Worm (Caenorhabditis elegans): ENCODE measurements around the gene C42D4.18.

The C42D4.18 gene

ce11 chrIV:7191745-7192144 lies 25.2 kb downstream of the C42D4.18 start, which contains the start of gene R13A1.5:
Gene R13A1.5, minus strand, starts transcription at chrIV:7191845.
- TF ChIP-seq akir-1 (GFP tag; optimal IDR thresholded peaks at IDR 0.05) (no peak), lin-26 (GFP tag; IDR thresholded peaks at IDR 0.05) (no peak), hsf-1 (GFP tag; IDR thresholded peaks at IDR 0.05) (no peak), Y79H2A.3 (GFP tag; conservative IDR thresholded peaks at IDR 0.05) (no peak), snpc-1.3 (tag; optimal IDR thresholded peaks at IDR 0.05; ENCODE audit: insufficient read depth) (no peak), nhr-179 (tag; optimal IDR thresholded peaks at IDR 0.05) (no peak), ztf-28 (GFP tag; IDR thresholded peaks at IDR 0.05) (no peak), T07F8.4 (tag; optimal IDR thresholded peaks at IDR 0.05) (no peak), mes-4 (tag; optimal IDR thresholded peaks at IDR 0.05) (no peak), C17E4.6 (GFP tag; IDR thresholded peaks at IDR 0.05) (no peak), atf-7 (tag; optimal IDR thresholded peaks at IDR 0.05) (no peak), gei-17 (GFP tag; optimal IDR thresholded peaks at IDR 0.05) (no peak), let-607 (tag; optimal IDR thresholded peaks at IDR 0.05) (no peak), F52B5.7 (tag; optimal IDR thresholded peaks at IDR 0.05) (no peak)

DNA sequence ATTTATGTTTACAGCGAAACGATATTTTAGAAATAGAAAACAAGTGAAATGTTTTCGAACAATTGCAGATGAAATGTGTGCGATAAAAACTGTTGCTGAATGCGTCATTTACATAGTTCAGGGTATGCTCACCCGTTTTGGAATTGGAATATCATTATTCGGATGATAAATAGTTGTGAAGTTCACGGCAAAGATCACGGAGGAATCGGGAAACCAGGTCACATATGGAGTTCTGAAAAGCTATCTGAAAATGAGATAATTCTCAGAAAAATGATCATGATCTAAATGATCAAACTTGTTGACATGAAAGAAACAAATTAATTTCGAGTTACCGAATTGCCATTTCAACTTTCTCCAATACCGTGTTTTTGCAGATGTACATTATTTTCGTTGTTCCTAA lies 29.2 kb downstream of the C42D4.18 start, which contains the start of gene best-16:
Gene best-16, minus strand, starts transcription at position 101 of the 400 bp plus-strand sequence.
- TF ChIP-seq B0336.3 (GFP tag; IDR thresholded peaks at IDR 0.05) (no peak), madf-6 (GFP tag; IDR thresholded peaks at IDR 0.05) (no peak), Y56A3A.18 (GFP tag; IDR thresholded peaks at IDR 0.05) (no peak), ets-4 (GFP tag; optimal IDR thresholded peaks at IDR 0.05) (no peak), efl-1 (GFP tag; optimal IDR thresholded peaks at IDR 0.05) (no peak), ztf-26 (tag; optimal IDR thresholded peaks at IDR 0.05) (no peak), snpc-4 (GFP tag; optimal IDR thresholded peaks at IDR 0.05) (no peak), snpc-4 (tag; optimal IDR thresholded peaks at IDR 0.05) (no peak), hmg-20 (GFP tag; IDR thresholded peaks at IDR 0.05) (no peak), dpl-1 (GFP tag; optimal IDR thresholded peaks at IDR 0.05) (no peak), ceh-58 (GFP tag; IDR thresholded peaks at IDR 0.05) (no peak), hlh-26 (GFP tag; conservative IDR thresholded peaks at IDR 0.05) (no peak), lin-26 (GFP tag; IDR thresholded peaks at IDR 0.05) (no peak), tbx-9 (tag; optimal IDR thresholded peaks at IDR 0.05; ENCODE audit: borderline replicate concordance) (no peak), ztf-28 (GFP tag; IDR thresholded peaks at IDR 0.05) (no peak), chd-7 (tag; optimal IDR thresholded peaks at IDR 0.05) (no peak), F57A8.1 (GFP tag; optimal IDR thresholded peaks at IDR 0.05) (no peak), ztf-6 (GFP tag; IDR thresholded peaks at IDR 0.05) (no peak), zim-3 (tag; optimal IDR thresholded peaks at IDR 0.05) (no peak), mel-28 (tag; optimal IDR thresholded peaks at IDR 0.05; ENCODE audit: borderline replicate concordance) (no peak), T07F8.4 (tag; optimal IDR thresholded peaks at IDR 0.05) (no peak)

DNA sequence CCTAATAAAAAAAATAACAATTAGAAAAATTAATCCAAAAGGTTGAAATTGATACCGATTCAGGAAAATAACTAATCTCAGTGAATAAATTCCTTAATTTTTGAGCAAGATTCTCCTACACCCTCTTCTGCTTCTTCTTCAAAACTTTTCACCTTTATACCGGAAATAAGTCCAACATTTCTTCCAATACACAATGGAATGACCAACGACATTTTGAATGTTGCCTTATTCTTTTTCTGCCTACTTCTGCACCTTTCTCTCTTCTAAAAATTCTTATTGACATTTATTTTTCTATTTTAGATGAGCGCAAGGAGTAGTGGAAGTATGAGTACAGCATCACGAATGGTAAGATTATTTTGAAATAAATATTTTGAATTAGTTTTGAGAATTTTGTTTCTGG lies 30.3 kb downstream of the C42D4.18 start, which contains the start of gene unc-8:
Gene unc-8, plus strand, starts transcription at position 301 of the 400 bp plus-strand sequence.
- TF ChIP-seq ets-4 (GFP tag; optimal IDR thresholded peaks at IDR 0.05) (no peak), B0261.1 (tag; optimal IDR thresholded peaks at IDR 0.05) (no peak), egl-44 (GFP tag; IDR thresholded peaks at IDR 0.05) (no peak), ccch-3 (GFP tag; optimal IDR thresholded peaks at IDR 0.05) (no peak), tbp1 (GFP tag; optimal IDR thresholded peaks at IDR 0.05) (no peak), dpl-1 (GFP tag; optimal IDR thresholded peaks at IDR 0.05) (no peak), lin-26 (GFP tag; IDR thresholded peaks at IDR 0.05) (no peak), attf-3 (GFP tag; conservative IDR thresholded peaks at IDR 0.05) (no peak), Y53F4B.3 (GFP tag; IDR thresholded peaks at IDR 0.05) (no peak), B0035.1 (tag; optimal IDR thresholded peaks at IDR 0.05) (no peak), lag-1 (GFP tag; IDR thresholded peaks at IDR 0.05) (no peak), mxl-1 (tag; optimal IDR thresholded peaks at IDR 0.05) (no peak), nhr-27 (tag; optimal IDR thresholded peaks at IDR 0.05) (no peak), ekl-4 (GFP tag; IDR thresholded peaks at IDR 0.05) (no peak), xnd-1 (tag; optimal IDR thresholded peaks at IDR 0.05) (no peak), Y67H2A.10 (GFP tag; conservative IDR thresholded peaks at IDR 0.05) (no peak), F10E7.11 (tag; optimal IDR thresholded peaks at IDR 0.05) (no peak), madf-8 (GFP tag; conservative IDR thresholded peaks at IDR 0.05) (no peak)

Data from whole organism, young adult.